Worm (Caenorhabditis elegans) whole organism, dauer: ENCODE data around the gene ztf-31.

Experiments used
- unc-62 ChIP-seq: sonication (generic microtip); optimal IDR thresholded peaks from 2 replicates; lab custom pipeline; 2017; ENCODE audit warnings: missing biosample characterization, missing genetic modification reagents, missing genetic modification characterization

The ztf-31 gene

ce11 chrIII:7241065-7241464 lies at the start of gene ztf-31:
ztf-31 (plus strand) TSS chrIII:7241365.
- TF ChIP-seq unc-62: no peak

- TF ChIP-seq unc-62: no peak
Measured at ce11 chrIII:7192942-7193665, 48.1 kb upstream of the ztf-31 start, which contains the start of gene mec-14. mec-14 (minus strand) TSS chrIII:7192992.

DNA sequence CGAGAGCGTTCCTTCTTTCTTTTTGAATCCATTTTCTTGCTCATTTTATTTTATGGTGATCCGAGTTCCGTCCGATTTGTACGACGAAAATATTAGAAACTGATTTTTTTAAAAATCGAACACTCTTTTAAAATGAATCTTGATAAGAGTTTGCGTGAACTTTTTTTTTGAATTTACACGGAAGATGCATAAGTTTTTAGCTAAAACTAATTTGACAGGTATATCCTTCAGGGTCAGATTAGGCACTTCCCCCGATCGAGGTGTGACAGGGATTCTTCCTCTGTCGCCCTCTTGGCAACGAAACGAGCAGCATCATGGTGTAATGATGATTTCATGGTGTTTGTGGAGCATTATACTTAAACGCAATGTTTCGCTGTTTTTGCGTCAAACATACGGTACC lies 45.8 kb upstream of the ztf-31 start, which contains the start of gene F37C12.18:
TSS of gene F37C12.18 (minus strand) at position 101 of the 400 bp plus-strand sequence.
- TF ChIP-seq unc-62: no peak

- TF ChIP-seq unc-62: no peak
Measured at ce11 chrIII:7197973-7198372, 43.2 kb upstream of the ztf-31 start, which contains the start of gene exos-9. exos-9 (minus strand) TSS chrIII:7198073.

DNA sequence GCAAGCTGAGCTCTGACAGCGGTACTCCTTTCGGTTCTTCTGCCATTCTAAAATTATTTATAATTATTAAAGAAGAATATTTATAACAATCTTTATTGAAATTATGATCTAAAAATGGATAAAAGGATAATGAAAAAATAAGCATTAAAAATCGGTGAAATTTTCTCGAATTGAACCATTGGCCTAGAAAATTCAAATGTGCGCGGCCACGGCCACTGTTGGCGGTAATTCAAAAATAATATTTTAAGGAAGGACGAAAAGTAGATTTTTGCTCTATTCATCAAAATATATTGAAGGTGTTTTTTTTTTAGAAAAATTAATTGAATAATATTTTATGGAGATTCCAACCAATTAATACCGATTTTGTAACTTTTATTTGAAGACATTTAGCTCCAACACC lies 42.3 kb upstream of the ztf-31 start, which contains the start of gene pfd-5:
TSS of gene pfd-5 (minus strand) at position 47 of the 400 bp plus-strand sequence.
- TF ChIP-seq unc-62: no peak

ce11 chrIII:7199467-7199866 lies 41.7 kb upstream of the ztf-31 start:
- TF ChIP-seq unc-62: no peak

DNA sequence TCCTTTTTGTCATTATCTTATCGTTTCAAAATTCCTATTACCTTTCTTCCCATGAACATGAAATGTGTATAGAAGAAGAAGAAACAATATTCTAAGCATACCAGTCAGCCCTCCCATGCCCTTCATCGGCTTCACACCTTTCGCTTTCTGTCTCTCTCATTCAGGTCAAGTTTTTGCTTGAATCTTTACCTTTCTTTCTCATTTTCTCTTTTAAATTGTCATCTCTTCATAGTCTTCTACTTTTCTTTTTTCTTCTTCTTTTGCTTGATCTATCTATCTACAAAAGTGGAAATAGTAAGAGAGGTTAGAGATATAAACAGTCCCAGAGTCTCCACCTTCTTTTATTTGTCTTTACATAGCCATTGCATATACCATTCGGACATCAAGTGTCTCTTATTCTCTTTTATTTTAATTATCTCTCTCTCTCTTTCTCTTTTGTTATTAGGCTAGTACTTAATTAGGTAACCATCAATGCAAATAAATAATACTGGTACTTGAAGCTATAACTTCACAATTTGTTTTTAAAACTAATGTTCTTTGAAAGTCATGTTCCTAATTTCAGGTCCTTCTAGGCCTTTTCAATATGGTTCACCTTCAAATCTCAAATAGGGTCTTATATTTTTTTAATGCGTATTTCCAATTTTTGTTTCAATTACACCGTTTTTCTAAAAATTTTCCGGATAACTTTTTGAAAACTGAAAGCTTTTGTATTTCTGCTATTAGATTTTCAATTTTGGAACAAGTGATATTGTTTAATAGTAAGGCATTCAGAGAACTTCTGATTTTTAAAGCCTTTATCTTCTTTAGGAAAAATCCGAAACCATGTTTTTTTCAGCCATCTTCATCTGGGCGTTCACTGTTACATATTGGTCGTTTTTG lies 39.5 kb upstream of the ztf-31 start, which contains the start of gene dpy-31:
TSS of gene dpy-31 (plus strand) at position 829 of the 879 bp plus-strand sequence.
- no peak for TF ChIP-seq unc-62

ce11 chrIII:7203130-7203775 lies 37.9 kb upstream of the ztf-31 start:
- no peak for TF ChIP-seq unc-62

- no peak for TF ChIP-seq unc-62
Measured at ce11 chrIII:7207903-7208497, 33.2 kb upstream of the ztf-31 start, which contains the start of gene rpl-6. rpl-6 (plus strand) TSS chrIII:7208447.

DNA sequence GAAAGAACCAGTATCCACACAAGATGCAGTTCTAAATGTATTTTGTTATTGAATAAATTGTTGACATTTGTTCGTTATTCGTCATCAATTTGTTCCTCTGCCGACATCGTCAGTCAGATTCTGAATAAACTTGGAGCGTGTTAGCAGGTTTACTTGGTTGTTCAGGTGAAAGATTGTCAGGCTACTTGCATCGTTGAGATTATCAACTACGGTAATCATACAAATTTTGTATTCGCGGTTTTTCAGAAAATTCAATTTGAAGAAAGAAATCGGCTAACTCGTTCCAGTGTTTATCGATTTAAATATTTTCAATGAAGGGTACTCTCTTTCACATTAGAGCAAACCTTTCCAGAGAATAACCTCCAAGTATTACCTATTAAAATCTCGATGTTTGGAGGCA lies 31.4 kb upstream of the ztf-31 start, which contains the start of gene R151.2:
TSS of gene R151.2 (plus strand) at position 247 of the 400 bp plus-strand sequence.
- no peak for TF ChIP-seq unc-62

DNA sequence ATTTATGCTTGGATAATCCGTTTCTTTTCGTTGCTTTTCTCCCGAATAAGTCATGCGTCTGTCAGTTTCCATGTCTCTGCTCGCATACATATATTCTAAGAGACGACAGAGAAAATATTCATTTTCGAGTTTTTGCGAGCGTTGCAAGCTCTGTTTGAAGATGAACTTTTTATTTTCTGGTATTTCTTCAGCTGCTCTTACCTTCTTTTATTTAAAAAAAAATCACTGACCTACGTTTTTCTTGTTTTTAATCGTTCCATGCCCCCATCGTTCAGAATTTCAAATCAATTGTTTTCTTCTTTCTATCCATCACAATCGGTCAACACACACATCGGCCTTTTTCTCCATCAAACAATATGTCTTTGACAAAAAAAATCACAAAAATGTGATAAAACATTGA lies 30.7 kb upstream of the ztf-31 start:
- TF ChIP-seq unc-62: no peak

- TF ChIP-seq unc-62: no peak
Measured at ce11 chrIII:7212028-7212427, 29.1 kb upstream of the ztf-31 start.

ce11 chrIII:7215532-7215931 lies 25.6 kb upstream of the ztf-31 start:
- TF ChIP-seq unc-62: no peak

- TF ChIP-seq unc-62: no peak
Measured at ce11 chrIII:7216226-7216625, 24.9 kb upstream of the ztf-31 start, which contains the start of gene R151.1. R151.1 (plus strand) TSS chrIII:7216526.

DNA sequence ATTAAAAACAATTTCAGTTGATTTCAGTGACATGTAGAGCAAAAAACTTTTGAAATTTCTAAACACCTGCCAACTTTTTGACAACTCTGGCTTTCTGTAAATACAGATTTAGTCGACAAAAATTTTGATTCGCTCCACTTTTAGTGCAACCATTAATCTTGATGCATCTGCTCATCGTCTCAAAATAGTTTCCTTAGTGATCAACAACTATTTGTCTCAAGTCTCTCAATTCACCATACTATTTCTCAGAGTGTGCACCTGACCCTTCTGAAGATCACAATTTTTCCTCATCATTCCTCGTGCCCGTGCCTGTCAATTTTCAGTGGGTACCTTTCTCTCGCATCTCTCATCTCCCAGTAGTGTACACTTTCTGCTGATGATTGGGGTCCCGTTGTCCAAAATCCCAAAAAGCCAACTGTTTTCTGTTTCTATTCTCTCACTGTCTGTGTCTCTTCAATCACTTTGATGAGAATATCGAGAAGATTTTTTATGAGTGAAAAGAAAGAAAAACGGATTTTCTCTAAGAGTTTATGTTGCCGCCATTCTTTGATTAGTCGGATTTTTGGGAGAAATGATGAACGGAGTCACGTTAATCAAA lies 24.1 kb upstream of the ztf-31 start:
- TF ChIP-seq unc-62: no peak

- no peak for TF ChIP-seq unc-62
Measured at ce11 chrIII:7221103-7221502, 20.1 kb upstream of the ztf-31 start.
